Worm (Caenorhabditis elegans) whole organism, young adult: ENCODE measurements around the gene F52G3.8.

Source experiments
- B0019.2 ChIP-seq: fragments of 200-800 bp; sonication (Bioruptor generic); conservative IDR thresholded peaks from 2 replicates; pipeline ENCODE4 v1.3.6; 2022; ENCODE audit warnings: missing genetic modification reagents, missing genetic modification characterization, missing compliant biosample characterization
- B0336.3 ChIP-seq: fragments of 200-800 bp; sonication (Bioruptor generic); IDR thresholded peaks from 2 replicates; pipeline ENCODE4 v1.3.6; 2022; ENCODE audit warnings: missing genetic modification characterization, missing compliant biosample characterization
- F22D6.2 ChIP-seq: sonication (generic microtip); optimal IDR thresholded peaks from 2 replicates; lab custom pipeline; 2016; ENCODE audit warnings: mild to moderate bottlenecking, missing genetic modification characterization, missing compliant biosample characterization
- F23B12.7 ChIP-seq: sonication (generic microtip); optimal IDR thresholded peaks from 2 replicates; lab custom pipeline; 2017; ENCODE audit warnings: missing genetic modification characterization, mild to moderate bottlenecking, missing compliant biosample characterization, antibody characterized with exemption, moderate library complexity; ENCODE audit not compliant: insufficient read depth
- F33H1.4 ChIP-seq: fragments of 200-800 bp; sonication (Bioruptor generic); IDR thresholded peaks from 2 replicates; pipeline ENCODE4 v1.3.6; 2022; ENCODE audit warnings: missing genetic modification reagents, missing genetic modification characterization, missing compliant biosample characterization
- F57A8.1 ChIP-seq: fragments of 200-800 bp; sonication (Bioruptor generic); optimal IDR thresholded peaks from 2 replicates; lab custom pipeline; 2018; ENCODE audit warnings: mild to moderate bottlenecking, missing genetic modification characterization, moderate library complexity, missing compliant biosample characterization
- F57C9.4 ChIP-seq: sonication (generic microtip); optimal IDR thresholded peaks from 2 replicates; lab custom pipeline; 2017; ENCODE audit warnings: mild to moderate bottlenecking, missing genetic modification characterization, missing compliant biosample characterization
- K11D2.4 ChIP-seq: fragments of 200-800 bp; sonication (Bioruptor generic); IDR thresholded peaks from 2 replicates; pipeline ENCODE4 v1.3.6; 2022; ENCODE audit warnings: missing genetic modification reagents, missing genetic modification characterization, missing compliant biosample characterization
- T07F8.4 ChIP-seq: sonication (generic microtip); optimal IDR thresholded peaks from 2 replicates; lab custom pipeline; 2016; ENCODE audit warnings: mild to moderate bottlenecking, missing genetic modification characterization, moderate library complexity, missing compliant biosample characterization
- Y53F4B.3 ChIP-seq: fragments of 200-800 bp; sonication (Bioruptor generic); IDR thresholded peaks from 2 replicates; pipeline ENCODE4 v1.3.6; 2022; ENCODE audit warnings: missing genetic modification reagents, missing genetic modification characterization, missing compliant biosample characterization
- Y95B8A.8 ChIP-seq: fragments of 200-800 bp; sonication (Bioruptor generic); IDR thresholded peaks from 2 replicates; pipeline ENCODE4 v1.3.6; 2022; ENCODE audit warnings: missing genetic modification reagents, missing genetic modification characterization, missing compliant biosample characterization
- aptf-2 ChIP-seq: fragments of 200-800 bp; sonication (Bioruptor generic); conservative IDR thresholded peaks from 2 replicates; pipeline ENCODE4 v1.3.6; 2022; ENCODE audit warnings: missing genetic modification reagents, missing genetic modification characterization, missing compliant biosample characterization
- aptf-3 ChIP-seq: fragments of 200-800 bp; sonication (Bioruptor generic); IDR thresholded peaks from 2 replicates; pipeline ENCODE4 v1.3.6; 2022; ENCODE audit warnings: missing genetic modification characterization, missing compliant biosample characterization
- athp-1 ChIP-seq: sonication (generic microtip); optimal IDR thresholded peaks from 2 replicates; lab custom pipeline; 2017; ENCODE audit warnings: mild to moderate bottlenecking, missing genetic modification characterization, missing compliant biosample characterization
- attf-5 ChIP-seq: fragments of 200-800 bp; sonication (Bioruptor generic); optimal IDR thresholded peaks from 2 replicates; lab custom pipeline; 2018; ENCODE audit warnings: mild to moderate bottlenecking, missing genetic modification characterization, missing compliant biosample characterization
- bed-1 ChIP-seq: fragments of 200-800 bp; sonication (Bioruptor generic); IDR thresholded peaks from 2 replicates; pipeline ENCODE4 v1.3.6; 2022; ENCODE audit warnings: missing genetic modification reagents, missing genetic modification characterization, missing compliant biosample characterization
- bed-2 ChIP-seq: fragments of 200-800 bp; sonication (Bioruptor generic); IDR thresholded peaks from 2 replicates; pipeline ENCODE4 v1.3.6; 2022; ENCODE audit warnings: missing genetic modification reagents, missing genetic modification characterization, missing compliant biosample characterization
- ccch-3 ChIP-seq: fragments of 200-800 bp; sonication (Bioruptor generic); optimal IDR thresholded peaks from 2 replicates; lab custom pipeline; 2018; ENCODE audit warnings: mild to moderate bottlenecking, missing genetic modification characterization, missing compliant biosample characterization
- cebp-1 ChIP-seq, 2 experiments: fragments of 200-800 bp in 1 of 2; sonication (Bioruptor generic) in 1 of 2; sonication (generic microtip) in 1 of 2; IDR thresholded peaks in 1 of 2; optimal IDR thresholded peaks in 1 of 2; 2 replicates each; pipeline versions ENCODE4 v1.3.6 to Lab custom; 2017 to 2022; ENCODE audit warnings: missing compliant biosample characterization in 2 of 2, missing genetic modification characterization in 2 of 2, mild to moderate bottlenecking in 1 of 2, missing genetic modification reagents in 1 of 2, moderate library complexity in 1 of 2
- cebp-2 ChIP-seq: fragments of 200-800 bp; sonication (Bioruptor generic); IDR thresholded peaks from 2 replicates; pipeline ENCODE4 v1.3.6; 2022; ENCODE audit warnings: missing genetic modification characterization, missing compliant biosample characterization
- ceh-40 ChIP-seq: fragments of 200-800 bp; sonication (Bioruptor generic); IDR thresholded peaks from 2 replicates; pipeline ENCODE4 v1.3.6; 2022; ENCODE audit warnings: missing genetic modification characterization, missing compliant biosample characterization
- ceh-58 ChIP-seq: fragments of 200-800 bp; sonication (Bioruptor generic); IDR thresholded peaks from 2 replicates; pipeline ENCODE4 v1.3.6; 2022; ENCODE audit warnings: missing genetic modification characterization, missing compliant biosample characterization
- efl-1 ChIP-seq: fragments of 150-350 bp; optimal IDR thresholded peaks from 2 replicates; lab custom pipeline; 2014; ENCODE audit warnings: missing biosample characterization, missing genetic modification reagents, missing genetic modification characterization
- egrh-3 ChIP-seq: fragments of 200-800 bp; sonication (Bioruptor generic); IDR thresholded peaks from 2 replicates; pipeline ENCODE4 v1.3.6; 2022; ENCODE audit warnings: missing genetic modification reagents, missing genetic modification characterization, missing compliant biosample characterization
- ets-4 ChIP-seq: fragments of 200-800 bp; sonication (Bioruptor generic); optimal IDR thresholded peaks from 2 replicates; lab custom pipeline; 2018; ENCODE audit warnings: mild to moderate bottlenecking, missing genetic modification characterization, missing compliant biosample characterization
- hlh-12 ChIP-seq: sonication (generic microtip); optimal IDR thresholded peaks from 2 replicates; lab custom pipeline; 2016; ENCODE audit warnings: missing genetic modification characterization, missing compliant biosample characterization
- hmg-20 ChIP-seq: fragments of 200-800 bp; sonication (Bioruptor generic); IDR thresholded peaks from 2 replicates; pipeline ENCODE4 v1.3.6; 2022; ENCODE audit warnings: missing genetic modification reagents, missing genetic modification characterization, missing compliant biosample characterization
- lag-1 ChIP-seq: fragments of 200-800 bp; sonication (Bioruptor generic); IDR thresholded peaks from 2 replicates; pipeline ENCODE4 v1.3.6; 2022; ENCODE audit warnings: missing genetic modification reagents, missing genetic modification characterization, missing compliant biosample characterization
- lin-54 ChIP-seq: fragments of 200-800 bp; sonication (Bioruptor generic); optimal IDR thresholded peaks from 2 replicates; lab custom pipeline; 2018; ENCODE audit warnings: mild to moderate bottlenecking, missing genetic modification characterization, missing compliant biosample characterization
- lir-1 ChIP-seq: fragments of 200-800 bp; sonication (Bioruptor generic); conservative IDR thresholded peaks from 2 replicates; pipeline ENCODE4 v1.3.6; 2022; ENCODE audit warnings: missing genetic modification reagents, missing genetic modification characterization, missing compliant biosample characterization
- madf-3 ChIP-seq: fragments of 200-800 bp; sonication (Bioruptor generic); IDR thresholded peaks from 2 replicates; pipeline ENCODE4 v1.3.6; 2022; ENCODE audit warnings: missing genetic modification reagents, missing genetic modification characterization, missing compliant biosample characterization
- madf-6 ChIP-seq: fragments of 200-800 bp; sonication (Bioruptor generic); IDR thresholded peaks from 2 replicates; pipeline ENCODE4 v1.3.6; 2022; ENCODE audit warnings: missing genetic modification reagents, missing genetic modification characterization, missing compliant biosample characterization
- madf-8 ChIP-seq: fragments of 200-800 bp; sonication (Bioruptor generic); conservative IDR thresholded peaks from 2 replicates; pipeline ENCODE4 v1.3.6; 2022; ENCODE audit warnings: missing genetic modification reagents, missing genetic modification characterization, missing compliant biosample characterization
- nfyb-1 ChIP-seq: fragments of 200-800 bp; sonication (Bioruptor generic); IDR thresholded peaks from 2 replicates; pipeline ENCODE4 v1.3.6; 2022; ENCODE audit warnings: missing genetic modification reagents, missing genetic modification characterization, missing compliant biosample characterization
- nhr-80 ChIP-seq: sonication (generic microtip); optimal IDR thresholded peaks from 2 replicates; lab custom pipeline; 2016; ENCODE audit warnings: missing genetic modification characterization, missing compliant biosample characterization
- repo-1 ChIP-seq: sonication (generic microtip); optimal IDR thresholded peaks from 2 replicates; lab custom pipeline; 2017; ENCODE audit warnings: mild to moderate bottlenecking, missing genetic modification characterization, missing compliant biosample characterization
- rpc-1 ChIP-seq, 2 experiments: fragments of 150-350 bp in 1 of 2; sonication (generic microtip) in 1 of 2; optimal IDR thresholded peaks; 2 replicates each; lab custom pipeline; 2014 to 2018; ENCODE audit warnings: missing biosample characterization in 1 of 2, missing genetic modification characterization in 1 of 2, missing genetic modification reagents in 1 of 2, missing genotype in 1 of 2
- sea-2 ChIP-seq: fragments of 200-800 bp; sonication (Bioruptor generic); IDR thresholded peaks from 2 replicates; pipeline ENCODE4 v1.3.6; 2022; ENCODE audit warnings: missing genetic modification characterization, missing compliant biosample characterization
- snpc-1.1 ChIP-seq: sonication (generic microtip); optimal IDR thresholded peaks from 2 replicates; lab custom pipeline; 2017; ENCODE audit warnings: missing genetic modification characterization, mild to moderate bottlenecking, missing compliant biosample characterization, antibody characterized with exemption, moderate library complexity, missing genotype, missing genetic modification reagents; ENCODE audit not compliant: insufficient read depth
- snpc-1.3 ChIP-seq: sonication (generic microtip); optimal IDR thresholded peaks from 2 replicates; lab custom pipeline; 2017; ENCODE audit warnings: missing genetic modification characterization, mild to moderate bottlenecking, missing compliant biosample characterization, antibody characterized with exemption, moderate library complexity, missing genotype, missing genetic modification reagents; ENCODE audit not compliant: insufficient read depth
- sptf-2 ChIP-seq: fragments of 200-800 bp; sonication (Bioruptor generic); optimal IDR thresholded peaks from 2 replicates; lab custom pipeline; 2018; ENCODE audit warnings: mild to moderate bottlenecking, missing genetic modification characterization, missing compliant biosample characterization
- tbp1 ChIP-seq: fragments of 200-800 bp; sonication (Bioruptor generic); optimal IDR thresholded peaks from 2 replicates; lab custom pipeline; 2018; ENCODE audit warnings: mild to moderate bottlenecking, missing genetic modification characterization, missing compliant biosample characterization
- unc-62 ChIP-seq: fragments of 150-350 bp; optimal IDR thresholded peaks from 2 replicates; lab custom pipeline; 2014; ENCODE audit warnings: missing biosample characterization, missing genetic modification reagents, missing genetic modification characterization
- xnd-1 ChIP-seq: sonication (generic microtip); optimal IDR thresholded peaks from 2 replicates; lab custom pipeline; 2016; ENCODE audit warnings: missing genotype, missing genetic modification reagents, missing genetic modification characterization, missing compliant biosample characterization
- ztf-22 ChIP-seq: fragments of 200-800 bp; sonication (Bioruptor generic); optimal IDR thresholded peaks from 2 replicates; lab custom pipeline; 2018; ENCODE audit warnings: mild to moderate bottlenecking, missing genetic modification characterization, moderate library complexity, missing compliant biosample characterization
- ztf-26 ChIP-seq: sonication (generic microtip); optimal IDR thresholded peaks from 2 replicates; lab custom pipeline; 2017; ENCODE audit warnings: missing genetic modification characterization, missing compliant biosample characterization

The F52G3.8 gene

DNA sequence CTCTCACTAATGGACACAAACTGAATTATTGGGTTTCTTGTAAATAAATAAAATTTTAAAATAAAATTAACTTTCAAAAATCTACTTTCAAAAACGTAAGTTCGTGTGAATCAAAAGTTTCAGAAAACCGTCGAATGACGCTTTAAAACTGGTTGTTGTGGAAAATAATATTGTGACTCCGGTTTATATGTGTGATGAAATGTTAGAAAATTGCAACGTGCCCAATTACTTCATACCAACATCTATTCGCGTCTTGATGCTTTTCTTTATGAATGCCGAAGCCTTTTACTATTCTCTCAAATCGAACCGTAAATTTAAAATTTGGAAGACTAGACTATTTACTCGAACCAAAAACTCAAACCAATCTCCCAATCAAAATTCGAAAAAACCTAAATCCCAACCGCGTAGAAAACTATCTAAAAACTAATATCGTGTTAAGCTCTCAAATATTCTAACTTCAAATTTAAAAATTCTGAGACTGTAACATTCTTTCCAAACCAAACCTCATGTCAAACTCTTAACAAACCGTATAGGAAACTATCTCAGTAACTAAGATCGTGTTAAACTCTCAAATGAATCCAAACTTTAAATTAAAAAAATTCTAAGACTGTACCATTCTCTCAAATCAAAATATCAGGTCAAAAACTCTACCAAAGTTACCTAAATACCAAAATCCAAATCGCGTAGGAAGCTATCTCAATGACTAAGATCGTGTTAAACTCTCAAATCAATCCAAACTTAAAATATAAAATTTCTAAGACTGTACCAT is 21.3 kb downstream of the F52G3.8 start (continued):
- TF ChIP-seq sea-2 (GFP tag; lab: Robert Waterston, UW) = no peak
- TF ChIP-seq ccch-3 (GFP tag; lab: Kevin White, UChicago) = no peak
- peak; percentile 94; the same call in 1 of the 2 replicates for TF ChIP-seq aptf-3 (GFP tag; lab: Robert Waterston, UW)
- TF ChIP-seq bed-1 (GFP tag; lab: Robert Waterston, UW) = no peak
- no peak for TF ChIP-seq F22D6.2 (tag; lab: Kevin White, UChicago)
- TF ChIP-seq F23B12.7 (tag; lab: Kevin White, UChicago) = no peak
- no peak for TF ChIP-seq efl-1 (GFP tag; lab: Kevin White, UChicago)
- TF ChIP-seq egrh-3 (GFP tag; lab: Robert Waterston, UW) = no peak
- TF ChIP-seq athp-1 (tag; lab: Kevin White, UChicago) = peak; percentile 62
- TF ChIP-seq nhr-80 (tag; lab: Kevin White, UChicago) = no peak
- peak; percentile 38 for TF ChIP-seq cebp-1 (GFP tag; IDR thresholded peaks at IDR 0.05; lab: Robert Waterston, UW)
- no peak for TF ChIP-seq cebp-1 (tag; optimal IDR thresholded peaks at IDR 0.05; lab: Kevin White, UChicago)
- no peak for TF ChIP-seq rpc-1 (optimal IDR thresholded peaks at IDR 0.05; lab: Kevin White, UChicago)
- TF ChIP-seq rpc-1 (tag; optimal IDR thresholded peaks at IDR 0.05; lab: Kevin White, UChicago) = no peak
- TF ChIP-seq tbp1 (GFP tag; lab: Kevin White, UChicago) = peak; percentile 44
- TF ChIP-seq F33H1.4 (GFP tag; lab: Robert Waterston, UW) = peak; percentile 5; the same call in 1 of the 2 replicates
- peak; percentile 73 for TF ChIP-seq ztf-26 (tag; lab: Kevin White, UChicago)
- peak; percentile 95 for TF ChIP-seq ceh-58 (GFP tag; lab: Robert Waterston, UW)
- TF ChIP-seq xnd-1 (tag; lab: Kevin White, UChicago) = no peak
- no peak for TF ChIP-seq snpc-1.3 (tag; lab: Kevin White, UChicago)
- TF ChIP-seq ceh-40 = peak; percentile 77
- peak; percentile 10 for TF ChIP-seq hlh-12
- no peak for TF ChIP-seq attf-5
- no peak for TF ChIP-seq ets-4 (GFP tag; lab: Kevin White, UChicago)
- no peak for TF ChIP-seq unc-62 (GFP tag; lab: Kevin White, UChicago)
- TF ChIP-seq B0019.2 = peak; percentile 8
- TF ChIP-seq sptf-2 = no peak
- peak; percentile 44; the same call in 1 of the 2 replicates for TF ChIP-seq madf-6 (GFP tag; lab: Robert Waterston, UW)
- TF ChIP-seq bed-2 (GFP tag; lab: Robert Waterston, UW) = no peak
- TF ChIP-seq lin-54 = peak; percentile 31
- no peak for TF ChIP-seq madf-8 (GFP tag; lab: Robert Waterston, UW)
- 0 out of 2 replicates have a peak, but pooled peaks have one; percentile 7 for TF ChIP-seq lir-1
- TF ChIP-seq Y53F4B.3 = peak; percentile 51; the same call in 1 of the 2 replicates
- peak; percentile 85 for TF ChIP-seq aptf-2
- TF ChIP-seq cebp-2 (GFP tag; lab: Robert Waterston, UW) = peak; percentile 66; the same call in 1 of the 2 replicates
- no peak for TF ChIP-seq F57C9.4 (tag; lab: Kevin White, UChicago)
- TF ChIP-seq lag-1 (GFP tag; lab: Robert Waterston, UW) = no peak
- peak; percentile 81 for TF ChIP-seq K11D2.4
- TF ChIP-seq madf-3 = no peak; the same call in none of the 2 replicates
- no peak for TF ChIP-seq F57A8.1 (GFP tag; lab: Kevin White, UChicago)
- TF ChIP-seq hmg-20 (GFP tag; lab: Robert Waterston, UW) = no peak
- TF ChIP-seq nfyb-1 (GFP tag; lab: Robert Waterston, UW) = peak; percentile 92
- peak; percentile 10 for TF ChIP-seq B0336.3 (GFP tag; lab: Robert Waterston, UW)
- TF ChIP-seq T07F8.4 (tag; lab: Kevin White, UChicago) = no peak
- no peak for TF ChIP-seq snpc-1.1 (tag; lab: Kevin White, UChicago)
- TF ChIP-seq ztf-22 (GFP tag; lab: Kevin White, UChicago) = no peak
- TF ChIP-seq repo-1 = peak; percentile 16
- TF ChIP-seq Y95B8A.8 (GFP tag; lab: Robert Waterston, UW) = peak; percentile 92
